Worm (Caenorhabditis elegans): ENCODE results near the gene abu-6.

DNA sequence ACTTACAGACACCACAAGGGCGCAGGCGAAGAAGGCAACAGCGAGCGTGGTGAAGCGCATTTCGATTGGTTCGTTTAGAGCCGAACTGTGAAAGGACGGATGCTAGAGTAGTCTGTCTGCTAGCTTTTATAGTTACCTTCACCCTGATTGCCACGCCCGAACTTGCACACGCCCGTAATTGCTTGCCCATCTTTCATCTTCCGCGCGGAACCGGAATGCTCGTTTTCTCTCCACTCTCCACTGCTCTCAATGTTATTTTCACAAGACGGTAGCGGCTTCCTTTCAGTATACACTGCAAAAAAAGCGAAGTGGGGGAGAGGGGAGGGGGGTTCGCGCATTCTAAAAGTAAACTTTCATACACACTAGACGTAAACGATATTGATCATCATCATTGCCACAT, 32.8 kb upstream of the abu-6 start, which contains the start of gene abu-8:
- TF ChIP-seq fos-1 (tag; optimal IDR thresholded peaks at IDR 0.05) = no peak
- no peak for TF ChIP-seq aly-2 (tag; optimal IDR thresholded peaks at IDR 0.05)

Data from whole organism, L2 larva.